Worm (Caenorhabditis elegans): Measurements from ENCODE around the gene T02G5.14.
A peak's percentile ranks its signal among the peaks of the same experiment; 100 is the strongest.

The T02G5.14 gene

ce11 chrII:7103111-7103510 lies 19.0 kb downstream of the T02G5.14 start:
- no peak for TF ChIP-seq zag-1 (tag; optimal IDR thresholded peaks at IDR 0.05)
- no peak for TF ChIP-seq C34B4.2 (tag; optimal IDR thresholded peaks at IDR 0.05)
- TF ChIP-seq aly-2 (tag; optimal IDR thresholded peaks at IDR 0.05), result no peak
- no peak for TF ChIP-seq nhr-85 (tag)
- no peak for TF ChIP-seq pax-3 (tag; optimal IDR thresholded peaks at IDR 0.05)
- TF ChIP-seq ceh-82 (tag; optimal IDR thresholded peaks at IDR 0.05), result no peak
- TF ChIP-seq vab-15 (tag; optimal IDR thresholded peaks at IDR 0.05), result no peak

- peak in 4 of 6 experiments; percentile 14 to 84 (median 61) for TF ChIP-seq elt-3 (tag; optimal IDR thresholded peaks at IDR 0.05)
- peak; percentile 95 for TF ChIP-seq C16A3.4 (tag; optimal IDR thresholded peaks at IDR 0.05)
- TF ChIP-seq ceh-82 (tag; optimal IDR thresholded peaks at IDR 0.05), result peak; percentile 77 to 92 (median 80)
- peak; percentile 45 for TF ChIP-seq sox-4 (tag; optimal IDR thresholded peaks at IDR 0.05)
- TF ChIP-seq xbp-1 (tag; optimal IDR thresholded peaks at IDR 0.05), result peak; percentile 81
- TF ChIP-seq vab-15 (tag; optimal IDR thresholded peaks at IDR 0.05), result no peak
- peak; percentile 76 for TF ChIP-seq swsn-7 (tag; optimal IDR thresholded peaks at IDR 0.05)
- no peak for TF ChIP-seq ceh-63 (GFP tag; optimal IDR thresholded peaks at IDR 0.05)
- TF ChIP-seq sptf-1 (tag; optimal IDR thresholded peaks at IDR 0.05), result no peak
- peak; percentile 39 for TF ChIP-seq nhr-11 (tag; optimal IDR thresholded peaks at IDR 0.05)
- TF ChIP-seq irx-1 (tag; optimal IDR thresholded peaks at IDR 0.05), result peak; percentile 43
- TF ChIP-seq alr-1 (tag; optimal IDR thresholded peaks at IDR 0.05; ENCODE audit: borderline replicate concordance), result no peak
- TF ChIP-seq blmp-1 (tag; optimal IDR thresholded peaks at IDR 0.05), result peak; percentile 84
- peak; percentile 70 for TF ChIP-seq F16B12.6 (tag; optimal IDR thresholded peaks at IDR 0.05)
- TF ChIP-seq pqm-1 (tag; optimal IDR thresholded peaks at IDR 0.05), result no peak
- peak; percentile 89 for TF ChIP-seq unc-130 (tag; optimal IDR thresholded peaks at IDR 0.05)
- peak; percentile 15 for TF ChIP-seq elt-2 (tag; optimal IDR thresholded peaks at IDR 0.05)
- TF ChIP-seq fkh-4 (tag; optimal IDR thresholded peaks at IDR 0.05; ENCODE audit: borderline replicate concordance), result no peak
- TF ChIP-seq fos-1 (tag; optimal IDR thresholded peaks at IDR 0.05), result peak; percentile 89
- TF ChIP-seq efl-1 (optimal IDR thresholded peaks at IDR 0.05), result peak; percentile 84 to 86
- TF ChIP-seq efl-1 (GFP tag; optimal IDR thresholded peaks at IDR 0.05 in 1 of 2), result peak; percentile 79 to 97
- TF ChIP-seq mdl-1 (tag; optimal IDR thresholded peaks at IDR 0.05), result peak in 1 of 2 experiments; percentile 65
- peak; percentile 77 for TF ChIP-seq nhr-19 (GFP tag; conservative IDR thresholded peaks at IDR 0.05)
- TF ChIP-seq ets-5 (GFP tag; IDR thresholded peaks at IDR 0.05), result no peak
- peak; percentile 87 for TF ChIP-seq nhr-237 (tag; optimal IDR thresholded peaks at IDR 0.05)
- no peak for TF ChIP-seq ceh-8 (GFP tag; optimal IDR thresholded peaks at IDR 0.05)
- TF ChIP-seq pag-3 (tag; optimal IDR thresholded peaks at IDR 0.05; ENCODE audit: borderline replicate concordance, insufficient read depth), result no peak
- TF ChIP-seq nhr-47 (tag; optimal IDR thresholded peaks at IDR 0.05), result peak; percentile 83
- TF ChIP-seq lin-15B (tag; optimal IDR thresholded peaks at IDR 0.05), result peak; percentile 98
- peak; percentile 60 for TF ChIP-seq jun-1 (tag; optimal IDR thresholded peaks at IDR 0.05)
- no peak for TF ChIP-seq ceh-90 (tag; optimal IDR thresholded peaks at IDR 0.05)
- peak; percentile 64 for TF ChIP-seq dsc-1 (tag; optimal IDR thresholded peaks at IDR 0.05)
- TF ChIP-seq nhr-71 (tag; optimal IDR thresholded peaks at IDR 0.05), result peak; percentile 87
- peak in 1 of 2 experiments; percentile 57 for TF ChIP-seq ztf-11 (tag; optimal IDR thresholded peaks at IDR 0.05)
- no peak for TF ChIP-seq zip-4 (GFP tag; optimal IDR thresholded peaks at IDR 0.05)
- TF ChIP-seq mab-9 (GFP tag; IDR thresholded peaks at IDR 0.05), result no peak
- TF ChIP-seq isw-1 (GFP tag; IDR thresholded peaks at IDR 0.05), result peak; percentile 80
- peak; percentile 68 for TF ChIP-seq unc-86 (tag; optimal IDR thresholded peaks at IDR 0.05)
- peak; percentile 77 for TF ChIP-seq aly-2 (tag; optimal IDR thresholded peaks at IDR 0.05)
- TF ChIP-seq nhr-84 (tag; optimal IDR thresholded peaks at IDR 0.05), result no peak
- no peak for TF ChIP-seq unc-30 (tag; optimal IDR thresholded peaks at IDR 0.05)
- no peak for TF ChIP-seq unc-62 (GFP tag; optimal IDR thresholded peaks at IDR 0.05)
- TF ChIP-seq hpl-2 (GFP tag; optimal IDR thresholded peaks at IDR 0.05), result peak; percentile 52
- TF ChIP-seq lin-13 (GFP tag; optimal IDR thresholded peaks at IDR 0.05), result peak; percentile 79
- TF ChIP-seq fkh-8 (tag; optimal IDR thresholded peaks at IDR 0.05), result peak; percentile 85
Measured at ce11 chrII:7104794-7105613, 20.9 kb downstream of the T02G5.14 start, which contains the start of the genes farl-11 and rpl-33. Gene farl-11 (minus strand): TSS chrII:7105035. Gene rpl-33 (plus strand): TSS chrII:7105563.

Measured in whole organism, L1 larva.